Worm (Caenorhabditis elegans) whole organism, young adult: ENCODE results near the gene spp-9.
"Not testable (repeated sequence)": the region's sequence is repeated elsewhere in the genome, so short reads cannot be mapped to it uniquely, and the experiment has no call there.

Source experiments
- B0336.3 ChIP-seq: fragments of 200-800 bp; sonication (Bioruptor generic); IDR thresholded peaks from 2 replicates; pipeline ENCODE4 v1.3.6; 2022; ENCODE audit warnings: missing genetic modification characterization, missing compliant biosample characterization
- C17E4.6 ChIP-seq: fragments of 200-800 bp; sonication (Bioruptor generic); IDR thresholded peaks from 2 replicates; pipeline ENCODE4 v1.3.6; 2022; ENCODE audit warnings: missing genetic modification reagents, missing genetic modification characterization, missing compliant biosample characterization
- F10E7.11 ChIP-seq: sonication (generic microtip); optimal IDR thresholded peaks from 2 replicates; lab custom pipeline; 2017; ENCODE audit warnings: mild to moderate bottlenecking, missing genetic modification characterization, moderate library complexity, missing compliant biosample characterization
- Y53F4B.3 ChIP-seq: fragments of 200-800 bp; sonication (Bioruptor generic); IDR thresholded peaks from 2 replicates; pipeline ENCODE4 v1.3.6; 2022; ENCODE audit warnings: missing genetic modification reagents, missing genetic modification characterization, missing compliant biosample characterization
- Y53G8AR.9 ChIP-seq: fragments of 200-800 bp; sonication (Bioruptor generic); conservative IDR thresholded peaks from 2 replicates; pipeline ENCODE4 v1.3.6; 2022; ENCODE audit warnings: missing genetic modification reagents, missing genetic modification characterization, missing compliant biosample characterization
- Y95B8A.8 ChIP-seq: fragments of 200-800 bp; sonication (Bioruptor generic); IDR thresholded peaks from 2 replicates; pipeline ENCODE4 v1.3.6; 2022; ENCODE audit warnings: missing genetic modification reagents, missing genetic modification characterization, missing compliant biosample characterization
- ZK185.1 ChIP-seq: sonication (generic microtip); optimal IDR thresholded peaks from 2 replicates; lab custom pipeline; 2016; ENCODE audit warnings: mild to moderate bottlenecking, missing genetic modification characterization, missing compliant biosample characterization; ENCODE audit not compliant: poor library complexity, severe bottlenecking
- aptf-2 ChIP-seq: fragments of 200-800 bp; sonication (Bioruptor generic); conservative IDR thresholded peaks from 2 replicates; pipeline ENCODE4 v1.3.6; 2022; ENCODE audit warnings: missing genetic modification reagents, missing genetic modification characterization, missing compliant biosample characterization
- aptf-3 ChIP-seq: fragments of 200-800 bp; sonication (Bioruptor generic); IDR thresholded peaks from 2 replicates; pipeline ENCODE4 v1.3.6; 2022; ENCODE audit warnings: missing genetic modification characterization, missing compliant biosample characterization
- attf-6 ChIP-seq: fragments of 200-800 bp; sonication (Bioruptor generic); IDR thresholded peaks from 2 replicates; pipeline ENCODE4 v1.3.6; 2022; ENCODE audit warnings: missing genetic modification reagents, missing genetic modification characterization, missing compliant biosample characterization
- bed-1 ChIP-seq: fragments of 200-800 bp; sonication (Bioruptor generic); IDR thresholded peaks from 2 replicates; pipeline ENCODE4 v1.3.6; 2022; ENCODE audit warnings: missing genetic modification reagents, missing genetic modification characterization, missing compliant biosample characterization
- bed-2 ChIP-seq: fragments of 200-800 bp; sonication (Bioruptor generic); IDR thresholded peaks from 2 replicates; pipeline ENCODE4 v1.3.6; 2022; ENCODE audit warnings: missing genetic modification reagents, missing genetic modification characterization, missing compliant biosample characterization
- cebp-1 ChIP-seq, 2 experiments: fragments of 200-800 bp in 1 of 2; sonication (Bioruptor generic) in 1 of 2; sonication (generic microtip) in 1 of 2; IDR thresholded peaks in 1 of 2; optimal IDR thresholded peaks in 1 of 2; 2 replicates each; pipeline versions ENCODE4 v1.3.6 to Lab custom; 2017 to 2022; ENCODE audit warnings: missing compliant biosample characterization in 2 of 2, missing genetic modification characterization in 2 of 2, mild to moderate bottlenecking in 1 of 2, missing genetic modification reagents in 1 of 2, moderate library complexity in 1 of 2
- ceh-100 ChIP-seq: fragments of 200-800 bp; sonication (Bioruptor generic); IDR thresholded peaks from 2 replicates; pipeline ENCODE4 v1.3.6; 2022; ENCODE audit warnings: missing genetic modification reagents, missing genetic modification characterization, missing compliant biosample characterization
- die-1 ChIP-seq: sonication (generic microtip); optimal IDR thresholded peaks from 2 replicates; lab custom pipeline; 2016; ENCODE audit warnings: missing genotype, mild to moderate bottlenecking, missing genetic modification characterization, missing compliant biosample characterization
- ekl-4 ChIP-seq: fragments of 200-800 bp; sonication (Bioruptor generic); IDR thresholded peaks from 2 replicates; pipeline ENCODE4 v1.3.6; 2022; ENCODE audit warnings: missing genetic modification reagents, missing genetic modification characterization, missing compliant biosample characterization
- ets-4 ChIP-seq: fragments of 200-800 bp; sonication (Bioruptor generic); optimal IDR thresholded peaks from 2 replicates; lab custom pipeline; 2018; ENCODE audit warnings: mild to moderate bottlenecking, missing genetic modification characterization, missing compliant biosample characterization
- hlh-26 ChIP-seq: fragments of 200-800 bp; sonication (Bioruptor generic); conservative IDR thresholded peaks from 2 replicates; pipeline ENCODE4 v1.3.6; 2022; ENCODE audit warnings: missing genetic modification reagents, missing genetic modification characterization, missing compliant biosample characterization
- hmg-1.2 ChIP-seq: fragments of 200-800 bp; sonication (Bioruptor generic); IDR thresholded peaks from 2 replicates; pipeline ENCODE4 v1.3.6; 2022; ENCODE audit warnings: missing genetic modification reagents, missing genetic modification characterization, missing compliant biosample characterization
- lag-1 ChIP-seq: fragments of 200-800 bp; sonication (Bioruptor generic); IDR thresholded peaks from 2 replicates; pipeline ENCODE4 v1.3.6; 2022; ENCODE audit warnings: missing genetic modification reagents, missing genetic modification characterization, missing compliant biosample characterization
- lin-54 ChIP-seq: fragments of 200-800 bp; sonication (Bioruptor generic); optimal IDR thresholded peaks from 2 replicates; lab custom pipeline; 2018; ENCODE audit warnings: mild to moderate bottlenecking, missing genetic modification characterization, missing compliant biosample characterization
- lsl-1 ChIP-seq: fragments of 200-800 bp; sonication (Bioruptor generic); optimal IDR thresholded peaks from 2 replicates; lab custom pipeline; 2018; ENCODE audit warnings: mild to moderate bottlenecking, missing genetic modification characterization, moderate library complexity, missing compliant biosample characterization
- lsy-27 ChIP-seq: sonication (generic microtip); optimal IDR thresholded peaks from 2 replicates; lab custom pipeline; 2017; ENCODE audit warnings: missing genetic modification characterization, mild to moderate bottlenecking, missing compliant biosample characterization, antibody characterized with exemption, missing genotype, borderline replicate concordance; ENCODE audit not compliant: insufficient read depth
- madf-10 ChIP-seq: sonication (generic microtip); optimal IDR thresholded peaks from 2 replicates; lab custom pipeline; 2016; ENCODE audit warnings: mild to moderate bottlenecking, missing genetic modification characterization, missing compliant biosample characterization
- madf-3 ChIP-seq: fragments of 200-800 bp; sonication (Bioruptor generic); IDR thresholded peaks from 2 replicates; pipeline ENCODE4 v1.3.6; 2022; ENCODE audit warnings: missing genetic modification reagents, missing genetic modification characterization, missing compliant biosample characterization
- nhr-90 ChIP-seq: sonication (generic microtip); optimal IDR thresholded peaks from 2 replicates; lab custom pipeline; 2016; ENCODE audit warnings: missing genotype, mild to moderate bottlenecking, missing genetic modification characterization, missing compliant biosample characterization
- pha-4 ChIP-seq: fragments of 150-350 bp; sonication (generic microtip); optimal IDR thresholded peaks from 2 replicates; lab custom pipeline; 2014; ENCODE audit warnings: missing biosample characterization, missing genetic modification reagents, missing genetic modification characterization
- rec-8 ChIP-seq, 2 experiments: sonication (generic microtip); optimal IDR thresholded peaks; 2 replicates each; lab custom pipeline; 2016; ENCODE audit warnings: mild to moderate bottlenecking in 2 of 2, missing genetic modification characterization in 2 of 2, missing genetic modification reagents in 2 of 2, missing genotype in 2 of 2, missing biosample characterization in 1 of 2, missing compliant biosample characterization in 1 of 2, moderate library complexity in 1 of 2
- somi-1 ChIP-seq: fragments of 200-800 bp; sonication (Bioruptor generic); optimal IDR thresholded peaks from 2 replicates; lab custom pipeline; 2018; ENCODE audit warnings: mild to moderate bottlenecking, missing genetic modification characterization, missing compliant biosample characterization
- tbx-9 ChIP-seq: sonication (generic microtip); optimal IDR thresholded peaks from 2 replicates; lab custom pipeline; 2016; ENCODE audit warnings: borderline replicate concordance, missing genetic modification characterization, inconsistent platforms, missing compliant biosample characterization
- xnd-1 ChIP-seq: sonication (generic microtip); optimal IDR thresholded peaks from 2 replicates; lab custom pipeline; 2016; ENCODE audit warnings: missing genotype, missing genetic modification reagents, missing genetic modification characterization, missing compliant biosample characterization
- ztf-18 ChIP-seq: sonication (generic microtip); optimal IDR thresholded peaks from 2 replicates; lab custom pipeline; 2016; ENCODE audit warnings: missing genotype, mild to moderate bottlenecking, missing genetic modification characterization, missing compliant biosample characterization
- ztf-22 ChIP-seq: fragments of 200-800 bp; sonication (Bioruptor generic); optimal IDR thresholded peaks from 2 replicates; lab custom pipeline; 2018; ENCODE audit warnings: mild to moderate bottlenecking, missing genetic modification characterization, moderate library complexity, missing compliant biosample characterization

spp-9 gene

ce11 chrX:11487484-11487883 lies at the start of gene spp-9:
TSS of gene spp-9 (plus strand) at chrX:11487784.
- TF ChIP-seq pha-4 (tag; lab: Kevin White, UChicago) (no peak), ets-4 (GFP tag; lab: Kevin White, UChicago) (no peak), lsl-1 (no peak), ZK185.1 (tag; lab: Kevin White, UChicago) (no peak), die-1 (no peak), Y53F4B.3 (GFP tag; lab: Robert Waterston, UW) (no peak), cebp-1 (GFP tag; IDR thresholded peaks at IDR 0.05; lab: Robert Waterston, UW) (no peak), cebp-1 (tag; optimal IDR thresholded peaks at IDR 0.05; lab: Kevin White, UChicago) (no peak), attf-6 (no peak), ekl-4 (GFP tag; lab: Robert Waterston, UW) (no peak), nhr-90 (tag; lab: Kevin White, UChicago) (no peak), madf-3 (no peak), lsy-27 (tag; lab: Kevin White, UChicago) (no peak), ztf-18 (no peak), bed-1 (GFP tag; lab: Robert Waterston, UW) (no peak)

ce11 chrX:11439006-11439405 lies 48.6 kb upstream of the spp-9 start:
- TF ChIP-seq aptf-2 (peak; percentile 93), aptf-3 (peak; percentile 83; the same call in 1 of the 2 replicates), hmg-1.2 (GFP tag; lab: Robert Waterston, UW) (peak; percentile 67)

ce11 chrX:11439740-11440139 lies 47.8 kb upstream of the spp-9 start, which contains the start of gene F46C3.7:
TSS of gene F46C3.7 (plus strand) at chrX:11440040.
- TF ChIP-seq tbx-9, F10E7.11, lsy-27 (tag; lab: Kevin White, UChicago): not testable (repeated sequence)
- TF ChIP-seq, all 124 proteins: peak for 0; not testable (repeated sequence) for 124

- TF ChIP-seq madf-3: peak; percentile 80; the same call in 1 of the 2 replicates
- TF ChIP-seq lag-1 (GFP tag; lab: Robert Waterston, UW): 0 out of 2 replicates have a peak, but pooled peaks have one; percentile 52
- TF ChIP-seq, all 124 proteins: peak for 2; not testable (repeated sequence) for 122
Measured at ce11 chrX:11443335-11443734, 44.2 kb upstream of the spp-9 start.

ce11 chrX:11446535-11446934 lies 41.0 kb upstream of the spp-9 start, which contains the start of gene igeg-2:
TSS of gene igeg-2 (minus strand) at chrX:11446635.
- TF ChIP-seq madf-10 (tag; lab: Kevin White, UChicago): no peak
- TF ChIP-seq lin-54 (GFP tag; lab: Kevin White, UChicago): no peak
- no peak for TF ChIP-seq rec-8 (tag; optimal IDR thresholded peaks at IDR 0.05; lab: Kevin White, UChicago)
- TF ChIP-seq somi-1 (GFP tag; lab: Kevin White, UChicago): no peak
- no peak for TF ChIP-seq xnd-1 (tag; lab: Kevin White, UChicago)
- no peak for TF ChIP-seq ztf-22 (GFP tag; lab: Kevin White, UChicago)
- TF ChIP-seq bed-2 (GFP tag; lab: Robert Waterston, UW): no peak
- TF ChIP-seq B0336.3 (GFP tag; lab: Robert Waterston, UW): no peak
- TF ChIP-seq attf-6: no peak
- no peak for TF ChIP-seq C17E4.6 (GFP tag; lab: Robert Waterston, UW)
- TF ChIP-seq hlh-26 (GFP tag; lab: Robert Waterston, UW): no peak
- TF ChIP-seq ceh-100 (GFP tag; lab: Robert Waterston, UW): no peak
- TF ChIP-seq Y53G8AR.9 (GFP tag; lab: Robert Waterston, UW): no peak
- no peak for TF ChIP-seq pha-4 (tag; lab: Kevin White, UChicago)
- no peak for TF ChIP-seq lag-1 (GFP tag; lab: Robert Waterston, UW)
- no peak for TF ChIP-seq Y95B8A.8 (GFP tag; lab: Robert Waterston, UW)
